Worm (Caenorhabditis elegans) whole organism, L4 larva: ENCODE measurements around the gene arl-3.

Experiments used
- D1046.2 ChIP-seq: fragments of 200-800 bp; sonication (Bioruptor generic); IDR thresholded peaks from 2 replicates; pipeline ENCODE4 v1.3.6; 2022; ENCODE audit warnings: missing genetic modification characterization, missing compliant biosample characterization
- F26F4.8 ChIP-seq: fragments of 200-800 bp; sonication (Bioruptor generic); conservative IDR thresholded peaks from 2 replicates; pipeline ENCODE4 v1.3.6; 2022; ENCODE audit warnings: missing genetic modification characterization, missing compliant biosample characterization
- F37D6.2 ChIP-seq: sonication (generic microtip); optimal IDR thresholded peaks from 2 replicates; lab custom pipeline; 2016; ENCODE audit warnings: mild to moderate bottlenecking, missing genetic modification characterization, missing compliant biosample characterization
- F49E8.2 ChIP-seq: sonication (generic microtip); optimal IDR thresholded peaks from 2 replicates; lab custom pipeline; 2016; ENCODE audit warnings: missing compliant biosample characterization, mild to moderate bottlenecking, missing genetic modification characterization, borderline replicate concordance
- T26A8.4 ChIP-seq: fragments of 200-800 bp; sonication (Bioruptor generic); IDR thresholded peaks from 2 replicates; pipeline ENCODE4 v1.3.6; 2022; ENCODE audit warnings: missing genetic modification characterization, missing compliant biosample characterization
- Y105C5A.15 ChIP-seq: fragments of 200-800 bp; sonication (Bioruptor generic); IDR thresholded peaks from 2 replicates; pipeline ENCODE4 v1.3.6; 2022; ENCODE audit warnings: missing genetic modification characterization, missing compliant biosample characterization
- Y48G9A.11 ChIP-seq: fragments of 200-800 bp; sonication (Bioruptor generic); IDR thresholded peaks from 2 replicates; pipeline ENCODE4 v1.3.6; 2022; ENCODE audit warnings: missing genetic modification reagents, missing genetic modification characterization, missing compliant biosample characterization
- aha-1 ChIP-seq: fragments of 150-350 bp; peaks from one replicate; lab custom pipeline; 2014; ENCODE audit warnings: missing biosample characterization, missing genetic modification characterization
- aly-2 ChIP-seq: sonication (generic microtip); optimal IDR thresholded peaks from 2 replicates; lab custom pipeline; 2018; ENCODE audit warnings: missing biosample characterization, missing genetic modification characterization
- ama-1 ChIP-seq: fragments of 150-350 bp; optimal IDR thresholded peaks from 2 replicates; lab custom pipeline; 2014; ENCODE audit warnings: inconsistent platforms, mixed read lengths
- arid-1 ChIP-seq: fragments of 200-800 bp; sonication (Bioruptor generic); conservative IDR thresholded peaks from 2 replicates; pipeline ENCODE4 v1.3.6; 2022; ENCODE audit warnings: missing genetic modification reagents, missing genetic modification characterization, missing compliant biosample characterization
- attf-4 ChIP-seq: sonication (generic microtip); optimal IDR thresholded peaks from 3 replicates; lab custom pipeline; 2017; ENCODE audit warnings: missing biosample characterization, missing genetic modification characterization
- ceh-32 ChIP-seq: sonication (generic microtip); optimal IDR thresholded peaks from 2 replicates; lab custom pipeline; 2016; ENCODE audit warnings: mild to moderate bottlenecking, missing genetic modification characterization, missing compliant biosample characterization; ENCODE audit not compliant: poor library complexity
- ceh-44 ChIP-seq: fragments of 200-800 bp; sonication (Bioruptor generic); IDR thresholded peaks from 2 replicates; pipeline ENCODE4 v1.3.6; 2022; ENCODE audit warnings: missing genetic modification reagents, missing genetic modification characterization, missing compliant biosample characterization
- ceh-82 ChIP-seq: sonication (generic microtip); optimal IDR thresholded peaks from 2 replicates; lab custom pipeline; 2017; ENCODE audit warnings: missing biosample characterization, missing genetic modification characterization
- cey-2 ChIP-seq: sonication (generic microtip); optimal IDR thresholded peaks from 3 replicates; lab custom pipeline; 2017; ENCODE audit warnings: missing genetic modification characterization, mild to moderate bottlenecking, missing compliant biosample characterization, antibody characterized with exemption, borderline replicate concordance; ENCODE audit not compliant: insufficient read depth
- daf-16 ChIP-seq, 3 experiments: sonication (generic microtip); optimal IDR thresholded peaks; 2 replicates each; lab custom pipeline; 2016 to 2017; ENCODE audit warnings: missing genetic modification characterization in 3 of 3, missing genetic modification reagents in 3 of 3, mild to moderate bottlenecking in 2 of 3, missing compliant biosample characterization in 2 of 3, missing biosample characterization in 1 of 3, moderate library complexity in 1 of 3
- dmd-6 ChIP-seq: fragments of 200-800 bp; sonication (Bioruptor generic); IDR thresholded peaks from 2 replicates; pipeline ENCODE4 v1.3.6; 2022; ENCODE audit warnings: missing genetic modification reagents, missing genetic modification characterization, missing compliant biosample characterization
- dmd-9 ChIP-seq: fragments of 200-800 bp; sonication (Bioruptor generic); IDR thresholded peaks from 2 replicates; pipeline ENCODE4 v1.3.6; 2022; ENCODE audit warnings: missing genetic modification reagents, missing genetic modification characterization, missing compliant biosample characterization
- dpl-1 ChIP-seq: fragments of 150-350 bp; optimal IDR thresholded peaks from 2 replicates; lab custom pipeline; 2014; ENCODE audit warnings: missing biosample characterization, missing genetic modification reagents, missing genetic modification characterization
- dve-1 ChIP-seq: sonication (generic microtip); optimal IDR thresholded peaks from 2 replicates; lab custom pipeline; 2017; ENCODE audit warnings: antibody characterized with exemption, mild to moderate bottlenecking, missing genetic modification characterization, missing compliant biosample characterization; ENCODE audit not compliant: insufficient read depth
- fkh-10 ChIP-seq: fragments of 150-350 bp; optimal IDR thresholded peaks from 2 replicates; lab custom pipeline; 2014; ENCODE audit warnings: missing biosample characterization, missing genetic modification reagents, missing genetic modification characterization
- fos-1 ChIP-seq: fragments of 150-350 bp; optimal IDR thresholded peaks from 2 replicates; lab custom pipeline; 2014; ENCODE audit warnings: missing biosample characterization, missing genetic modification characterization
- hif-1 ChIP-seq, 2 experiments: sonication (generic microtip); optimal IDR thresholded peaks; 2 replicates each; lab custom pipeline; 2016 to 2017; ENCODE audit warnings: missing compliant biosample characterization in 2 of 2, missing genetic modification characterization in 2 of 2, missing genetic modification reagents in 2 of 2, missing genotype in 2 of 2, mild to moderate bottlenecking in 1 of 2
- jun-1 ChIP-seq: fragments of 150-350 bp; optimal IDR thresholded peaks from 2 replicates; lab custom pipeline; 2014; ENCODE audit warnings: missing biosample characterization, missing genetic modification reagents, missing genetic modification characterization
- lin-13 ChIP-seq: fragments of 150-350 bp; optimal IDR thresholded peaks from 2 replicates; lab custom pipeline; 2014; ENCODE audit warnings: missing biosample characterization, missing genetic modification reagents, missing genetic modification characterization
- lin-38 ChIP-seq: fragments of 200-800 bp; sonication (Bioruptor generic); IDR thresholded peaks from 2 replicates; pipeline ENCODE4 v1.3.6; 2022; ENCODE audit warnings: missing genetic modification reagents, missing genetic modification characterization, missing compliant biosample characterization
- lir-3 ChIP-seq: sonication (generic microtip); optimal IDR thresholded peaks from 2 replicates; lab custom pipeline; 2016; ENCODE audit warnings: mild to moderate bottlenecking, missing genetic modification characterization, missing compliant biosample characterization
- lsy-2 ChIP-seq, 2 experiments: fragments of 150-350 bp in 1 of 2; sonication (generic microtip) in 1 of 2; optimal IDR thresholded peaks; 2 replicates each; lab custom pipeline; 2014 to 2017; ENCODE audit warnings: missing biosample characterization in 2 of 2, missing genetic modification characterization in 2 of 2
- madf-9 ChIP-seq: fragments of 200-800 bp; sonication (Bioruptor generic); conservative IDR thresholded peaks from 2 replicates; pipeline ENCODE4 v1.3.6; 2022; ENCODE audit warnings: missing genetic modification reagents, missing genetic modification characterization, missing compliant biosample characterization
- mdl-1 ChIP-seq, 2 experiments: fragments of 150-350 bp in 1 of 2; sonication (generic microtip) in 1 of 2; optimal IDR thresholded peaks; 2 replicates each; lab custom pipeline; 2014 to 2017; ENCODE audit warnings: missing biosample characterization in 2 of 2, missing genetic modification characterization in 2 of 2
- mdt-29 ChIP-seq: fragments of 200-800 bp; sonication (Bioruptor generic); IDR thresholded peaks from 2 replicates; pipeline ENCODE4 v1.3.6; 2022; ENCODE audit warnings: missing genetic modification reagents, missing genetic modification characterization, missing compliant biosample characterization
- mep-1 ChIP-seq: fragments of 150-350 bp; sonication (generic microtip); optimal IDR thresholded peaks from 3 replicates; lab custom pipeline; 2014; ENCODE audit warnings: missing biosample characterization, missing genetic modification characterization
- nhr-102 ChIP-seq: sonication (generic microtip); optimal IDR thresholded peaks from 2 replicates; lab custom pipeline; 2016; ENCODE audit warnings: mild to moderate bottlenecking, missing genetic modification characterization, moderate library complexity, missing compliant biosample characterization
- nhr-11 ChIP-seq: fragments of 150-350 bp; optimal IDR thresholded peaks from 2 replicates; lab custom pipeline; 2014; ENCODE audit warnings: missing biosample characterization, missing genetic modification characterization
- nhr-25 ChIP-seq: sonication (generic microtip); optimal IDR thresholded peaks from 2 replicates; lab custom pipeline; 2017; ENCODE audit warnings: missing genetic modification characterization, mild to moderate bottlenecking, missing compliant biosample characterization, antibody characterized with exemption, moderate library complexity, borderline replicate concordance; ENCODE audit not compliant: insufficient read depth
- nhr-28 ChIP-seq: fragments of 150-350 bp; optimal IDR thresholded peaks from 2 replicates; lab custom pipeline; 2014; ENCODE audit warnings: missing biosample characterization, missing genetic modification characterization
- nhr-41 ChIP-seq: fragments of 200-800 bp; sonication (Bioruptor generic); IDR thresholded peaks from 2 replicates; pipeline ENCODE4 v1.3.6; 2022; ENCODE audit warnings: missing genetic modification reagents, missing genetic modification characterization, missing compliant biosample characterization
- nhr-48 ChIP-seq: sonication (generic microtip); optimal IDR thresholded peaks from 2 replicates; lab custom pipeline; 2016; ENCODE audit warnings: mild to moderate bottlenecking, missing genetic modification characterization, missing compliant biosample characterization
- nhr-6 ChIP-seq: fragments of 150-350 bp; optimal IDR thresholded peaks from 2 replicates; lab custom pipeline; 2014; ENCODE audit warnings: missing biosample characterization, missing genetic modification characterization
- php-3 ChIP-seq: fragments of 200-800 bp; sonication (Bioruptor generic); IDR thresholded peaks from 2 replicates; pipeline ENCODE4 v1.3.6; 2022; ENCODE audit warnings: missing genetic modification reagents, missing genetic modification characterization, missing compliant biosample characterization
- pqm-1 ChIP-seq: sonication (generic microtip); optimal IDR thresholded peaks from 2 replicates; lab custom pipeline; 2017; ENCODE audit warnings: missing biosample characterization, missing genetic modification characterization
- rbr-2 ChIP-seq: sonication (generic microtip); optimal IDR thresholded peaks from 2 replicates; lab custom pipeline; 2016; ENCODE audit warnings: missing genotype, missing genetic modification characterization, missing compliant biosample characterization
- sdz-12 ChIP-seq: fragments of 200-800 bp; sonication (Bioruptor generic); optimal IDR thresholded peaks from 2 replicates; lab custom pipeline; 2018; ENCODE audit warnings: mild to moderate bottlenecking, missing genetic modification characterization, missing compliant biosample characterization
- snpc-4 ChIP-seq: fragments of 150-350 bp; optimal IDR thresholded peaks from 2 replicates; lab custom pipeline; 2014; ENCODE audit warnings: missing biosample characterization, missing genetic modification characterization
- spr-1 ChIP-seq: sonication (generic microtip); optimal IDR thresholded peaks from 2 replicates; lab custom pipeline; 2016; ENCODE audit warnings: mild to moderate bottlenecking, missing genetic modification characterization, missing compliant biosample characterization
- tra-1 ChIP-seq: fragments of 200-800 bp; sonication (Bioruptor generic); IDR thresholded peaks from 2 replicates; pipeline ENCODE4 v1.3.6; 2022; ENCODE audit warnings: missing genetic modification reagents, missing genetic modification characterization, missing compliant biosample characterization
- unc-62 ChIP-seq, 3 experiments: fragments of 150-350 bp in 1 of 3; sonication (generic microtip); optimal IDR thresholded peaks in 2 of 3; peaks in 1 of 3; 1 replicate in 1 of 3; 2 replicates in 2 of 3; lab custom pipeline; 2014 to 2017; ENCODE audit warnings: missing biosample characterization in 3 of 3, missing genetic modification characterization in 3 of 3, missing genetic modification reagents in 3 of 3, missing genotype in 1 of 3
- vab-7 ChIP-seq: fragments of 200-800 bp; sonication (Bioruptor generic); IDR thresholded peaks from 2 replicates; pipeline ENCODE4 v1.3.6; 2022; ENCODE audit warnings: missing genetic modification reagents, missing genetic modification characterization, missing compliant biosample characterization
- ztf-11 ChIP-seq: fragments of 150-350 bp; optimal IDR thresholded peaks from 2 replicates; lab custom pipeline; 2014; ENCODE audit warnings: missing biosample characterization, missing genetic modification characterization

The arl-3 gene

ce11 chrII:14616927-14617326 lies 10.7 kb downstream of the arl-3 start (continued):
- TF ChIP-seq lir-3 (tag; lab: Kevin White, UChicago) (peak; percentile 42), nhr-28 (tag; lab: Kevin White, UChicago) (no peak), unc-62 (GFP tag; optimal IDR thresholded peaks at IDR 0.05 in 1 of 2; lab: Kevin White, UChicago) (peak in 1 of 2 experiments; percentile 96), unc-62 (tag; optimal IDR thresholded peaks at IDR 0.05; lab: Kevin White, UChicago) (no peak), dve-1 (tag; lab: Kevin White, UChicago) (peak; percentile 28), cey-2 (tag; lab: Kevin White, UChicago) (no peak), jun-1 (tag; lab: Kevin White, UChicago) (no peak), Y105C5A.15 (GFP tag; lab: Robert Waterston, UW) (peak; percentile 81; the same call in 1 of the 2 replicates), ztf-11 (tag; lab: Kevin White, UChicago) (no peak), nhr-6 (tag; lab: Kevin White, UChicago) (no peak), snpc-4 (tag; lab: Kevin White, UChicago) (no peak), lin-38 (GFP tag; lab: Robert Waterston, UW) (peak; percentile 77; the same call in 1 of the 2 replicates), nhr-41 (GFP tag; lab: Robert Waterston, UW) (peak; percentile 82; the same call in 1 of the 2 replicates), D1046.2 (peak; percentile 86), nhr-11 (tag; lab: Kevin White, UChicago) (no peak), lsy-2 (tag; optimal IDR thresholded peaks at IDR 0.05; lab: Kevin White, UChicago) (peak in 1 of 2 experiments; percentile 15), nhr-25 (no peak), ceh-82 (tag; lab: Kevin White, UChicago) (no peak), spr-1 (tag; lab: Kevin White, UChicago) (peak; percentile 14), dpl-1 (GFP tag; lab: Kevin White, UChicago) (no peak), mdt-29 (GFP tag; lab: Robert Waterston, UW) (0 out of 2 replicates have a peak, but pooled peaks have one; percentile 54), tra-1 (GFP tag; lab: Robert Waterston, UW) (peak; percentile 85), lin-13 (no peak), madf-9 (GFP tag; lab: Robert Waterston, UW) (peak; percentile 66; the same call in 1 of the 2 replicates), mdl-1 (tag; optimal IDR thresholded peaks at IDR 0.05; lab: Kevin White, UChicago) (no peak), F37D6.2 (no peak), F49E8.2 (no peak), mep-1 (tag; lab: Kevin White, UChicago) (no peak), fkh-10 (GFP tag; lab: Kevin White, UChicago) (no peak), dmd-9 (no peak), pqm-1 (no peak), Y48G9A.11 (GFP tag; lab: Robert Waterston, UW) (peak; percentile 46; the same call in 1 of the 2 replicates), ama-1 (lab: Kevin White, UChicago) (no peak), ceh-32 (tag; lab: Kevin White, UChicago) (no peak), dmd-6 (GFP tag; lab: Robert Waterston, UW) (peak; percentile 55), T26A8.4 (GFP tag; lab: Robert Waterston, UW) (peak; percentile 71), fos-1 (no peak), ceh-44 (GFP tag; lab: Robert Waterston, UW) (0 out of 2 replicates have a peak, but pooled peaks have one; percentile 28), rbr-2 (tag; lab: Kevin White, UChicago) (peak; percentile 4), sdz-12 (no peak), attf-4 (tag; lab: Kevin White, UChicago) (no peak), nhr-48 (tag; lab: Kevin White, UChicago) (peak; percentile 48), daf-16 (GFP tag; optimal IDR thresholded peaks at IDR 0.05; lab: Kevin White, UChicago) (peak in 1 of 2 experiments; percentile 88), daf-16 (tag; optimal IDR thresholded peaks at IDR 0.05; lab: Kevin White, UChicago) (peak; percentile 67), vab-7 (GFP tag; lab: Robert Waterston, UW) (peak; percentile 85), aha-1 (tag; lab: Kevin White, UChicago) (no peak), F26F4.8 (GFP tag; lab: Robert Waterston, UW) (peak; percentile 82), php-3 (GFP tag; lab: Robert Waterston, UW) (no peak; the same call in 1 of the 2 replicates), aly-2 (no peak), hif-1 (tag; optimal IDR thresholded peaks at IDR 0.05; lab: Kevin White, UChicago) (no peak), nhr-102 (tag; lab: Kevin White, UChicago) (peak; percentile 44), arid-1 (GFP tag; lab: Robert Waterston, UW) (peak; percentile 90)
